Fruit fly (Drosophila melanogaster) whole organism, prepupa: ENCODE results near the gene CG5235.

Source experiments
- CG10631 ChIP-seq: fragments of 200-800 bp; sonication (Bioruptor generic); optimal IDR thresholded peaks from 2 replicates; lab custom pipeline; 2016; ENCODE audit warnings: missing biosample characterization, missing genetic modification characterization
- CG11294 ChIP-seq: fragments of 200-800 bp; sonication (Bioruptor generic); IDR thresholded peaks from 2 replicates; pipeline ENCODE4 v1.3.6; 2022; ENCODE audit warnings: missing biosample characterization, missing genetic modification characterization
- CG11762 ChIP-seq: fragments of 200-800 bp; sonication (Bioruptor generic); optimal IDR thresholded peaks from 3 replicates; lab custom pipeline; 2016; ENCODE audit warnings: missing biosample characterization, missing genetic modification characterization; ENCODE audit not compliant: insufficient read depth
- CG15336 ChIP-seq: fragments of 200-800 bp; sonication (Bioruptor generic); IDR thresholded peaks from 2 replicates; pipeline ENCODE4 v1.3.6; 2022; ENCODE audit warnings: missing biosample characterization, missing genetic modification characterization
- CG1621 ChIP-seq: fragments of 200-800 bp; sonication (Bioruptor generic); optimal IDR thresholded peaks from 3 replicates; lab custom pipeline; 2018; ENCODE audit warnings: missing biosample characterization, mild to moderate bottlenecking, missing genetic modification characterization
- CG16779 ChIP-seq: fragments of 200-800 bp; sonication (Bioruptor generic); optimal IDR thresholded peaks from 3 replicates; lab custom pipeline; 2017; ENCODE audit warnings: missing biosample characterization, mild to moderate bottlenecking, missing genetic modification characterization
- CG3032 ChIP-seq: fragments of 200-800 bp; optimal IDR thresholded peaks from 2 replicates; lab custom pipeline; 2019; ENCODE audit warnings: missing biosample characterization, mild to moderate bottlenecking, missing genetic modification characterization, moderate library complexity
- CG31627 ChIP-seq: fragments of 200-800 bp; sonication (Bioruptor generic); optimal IDR thresholded peaks from 3 replicates; lab custom pipeline; 2016; ENCODE audit warnings: missing biosample characterization, missing genetic modification characterization
- CG32006 ChIP-seq: fragments of 200-800 bp; sonication (Bioruptor generic); optimal IDR thresholded peaks from 3 replicates; lab custom pipeline; 2017; ENCODE audit warnings: missing biosample characterization, mild to moderate bottlenecking, missing genetic modification characterization
- CG3919 ChIP-seq: fragments of 200-800 bp; sonication (Bioruptor generic); optimal IDR thresholded peaks from 3 replicates; lab custom pipeline; 2016; ENCODE audit warnings: missing biosample characterization, missing genetic modification characterization
- CG4318 ChIP-seq: fragments of 200-800 bp; sonication (Bioruptor generic); optimal IDR thresholded peaks from 3 replicates; lab custom pipeline; 2017; ENCODE audit warnings: missing biosample characterization, mild to moderate bottlenecking, missing genetic modification characterization
- CG6163 ChIP-seq: fragments of 200-800 bp; sonication (Bioruptor generic); IDR thresholded peaks from 3 replicates; pipeline ENCODE4 v1.3.6; 2022; ENCODE audit warnings: missing biosample characterization, missing genetic modification characterization
- CG6276 ChIP-seq: fragments of 200-800 bp; sonication (Bioruptor generic); optimal IDR thresholded peaks from 2 replicates; lab custom pipeline; 2017; ENCODE audit warnings: missing biosample characterization, mild to moderate bottlenecking, missing genetic modification characterization
- CG6792 ChIP-seq: fragments of 200-800 bp; sonication (Bioruptor generic); optimal IDR thresholded peaks from 3 replicates; lab custom pipeline; 2016; ENCODE audit warnings: missing biosample characterization, missing genetic modification characterization
- CG6808 ChIP-seq: fragments of 200-800 bp; sonication (Bioruptor generic); optimal IDR thresholded peaks from 3 replicates; lab custom pipeline; 2017; ENCODE audit warnings: missing biosample characterization, missing genetic modification characterization, mild to moderate bottlenecking, moderate library complexity, missing genetic modification reagents
- CG6854 ChIP-seq: fragments of 200-800 bp; sonication (Bioruptor generic); optimal IDR thresholded peaks from 2 replicates; lab custom pipeline; 2017; ENCODE audit warnings: missing biosample characterization, mild to moderate bottlenecking, missing genetic modification characterization
- CG7368 ChIP-seq: fragments of 200-800 bp; sonication (Bioruptor generic); optimal IDR thresholded peaks from 3 replicates; lab custom pipeline; 2016; ENCODE audit warnings: missing biosample characterization, missing genetic modification characterization
- CG8632 ChIP-seq: fragments of 200-800 bp; sonication (Bioruptor generic); optimal IDR thresholded peaks from 3 replicates; lab custom pipeline; 2016; ENCODE audit warnings: missing biosample characterization, missing genetic modification characterization
- CG9139 ChIP-seq: fragments of 200-800 bp; sonication (Bioruptor generic); optimal IDR thresholded peaks from 3 replicates; lab custom pipeline; 2017; ENCODE audit warnings: missing biosample characterization, mild to moderate bottlenecking, missing genetic modification characterization
- Eip75B ChIP-seq: fragments of 200-800 bp; sonication (Bioruptor generic); optimal IDR thresholded peaks from 3 replicates; lab custom pipeline; 2016; ENCODE audit warnings: missing biosample characterization, missing genetic modification characterization
- Eip78C ChIP-seq: fragments of 200-800 bp; sonication (Bioruptor generic); peaks from one replicate; lab custom pipeline; 2016; ENCODE audit warnings: missing biosample characterization, missing genetic modification characterization
- Ets21C ChIP-seq: fragments of 200-800 bp; sonication (Bioruptor generic); optimal IDR thresholded peaks from 3 replicates; lab custom pipeline; 2016; ENCODE audit warnings: missing biosample characterization, missing genetic modification characterization
- Ets96B ChIP-seq: fragments of 200-800 bp; optimal IDR thresholded peaks from 2 replicates; lab custom pipeline; 2019; ENCODE audit warnings: missing biosample characterization, mild to moderate bottlenecking, missing genetic modification characterization, moderate library complexity
- Gug ChIP-seq: fragments of 200-800 bp; sonication (Bioruptor generic); IDR thresholded peaks from 2 replicates; pipeline ENCODE4 v1.3.6; 2022; ENCODE audit warnings: missing biosample characterization, missing genetic modification characterization
- Hr38 ChIP-seq: sonication (Bioruptor generic); optimal IDR thresholded peaks from 2 replicates; lab custom pipeline; 2016; ENCODE audit warnings: missing biosample characterization, missing genetic modification characterization
- Hr39 ChIP-seq: fragments of 200-800 bp; sonication (Bioruptor generic); optimal IDR thresholded peaks from 2 replicates; lab custom pipeline; 2016; ENCODE audit warnings: missing biosample characterization, missing genetic modification characterization
- Hr4 ChIP-seq: fragments of 200-800 bp; sonication (Bioruptor generic); optimal IDR thresholded peaks from 3 replicates; lab custom pipeline; 2016; ENCODE audit warnings: missing biosample characterization, missing genetic modification characterization
- Lpt ChIP-seq: fragments of 200-800 bp; sonication (Bioruptor generic); optimal IDR thresholded peaks from 3 replicates; lab custom pipeline; 2016; ENCODE audit warnings: missing biosample characterization, missing genetic modification characterization
- OdsH ChIP-seq: fragments of 200-800 bp; sonication (Bioruptor generic); optimal IDR thresholded peaks from 3 replicates; lab custom pipeline; 2016; ENCODE audit warnings: missing biosample characterization, missing genetic modification characterization
- Sox102F ChIP-seq: fragments of 200-800 bp; sonication (Bioruptor generic); optimal IDR thresholded peaks from 2 replicates; lab custom pipeline; 2016; ENCODE audit warnings: missing biosample characterization, mild to moderate bottlenecking, missing genetic modification characterization
- Sox14 ChIP-seq: fragments of 200-800 bp; sonication (Bioruptor generic); optimal IDR thresholded peaks from 3 replicates; lab custom pipeline; 2016; ENCODE audit warnings: missing biosample characterization, missing genetic modification characterization
- Sox15 ChIP-seq: fragments of 200-800 bp; sonication (Bioruptor generic); optimal IDR thresholded peaks from 3 replicates; lab custom pipeline; 2016; ENCODE audit warnings: missing biosample characterization, missing genetic modification characterization
- achi ChIP-seq: fragments of 200-800 bp; sonication (Bioruptor generic); optimal IDR thresholded peaks from 3 replicates; lab custom pipeline; 2016; ENCODE audit warnings: missing biosample characterization, missing genetic modification characterization
- dsx ChIP-seq: fragments of 200-800 bp; optimal IDR thresholded peaks from 3 replicates; lab custom pipeline; 2019; ENCODE audit warnings: missing biosample characterization, mild to moderate bottlenecking, missing genetic modification characterization, moderate library complexity; ENCODE audit not compliant: poor library complexity, severe bottlenecking
- eg ChIP-seq: fragments of 200-800 bp; sonication (Bioruptor generic); IDR thresholded peaks from 3 replicates; pipeline ENCODE4 v1.3.6; 2022; ENCODE audit warnings: missing biosample characterization, missing genetic modification characterization
- fd59A ChIP-seq: fragments of 200-800 bp; sonication (Bioruptor generic); optimal IDR thresholded peaks from 2 replicates; lab custom pipeline; 2017; ENCODE audit warnings: missing biosample characterization, mild to moderate bottlenecking, missing genetic modification characterization, missing genetic modification reagents
- fd85E ChIP-seq: fragments of 200-800 bp; sonication (Bioruptor generic); optimal IDR thresholded peaks from 3 replicates; lab custom pipeline; 2016; ENCODE audit warnings: missing biosample characterization, missing genetic modification characterization
- fkh ChIP-seq: fragments of 200-800 bp; sonication (Bioruptor generic); optimal IDR thresholded peaks from 3 replicates; lab custom pipeline; 2017; ENCODE audit warnings: missing biosample characterization, mild to moderate bottlenecking, missing genetic modification characterization, moderate library complexity
- lz ChIP-seq: fragments of 200-800 bp; sonication (Bioruptor generic); optimal IDR thresholded peaks from 3 replicates; lab custom pipeline; 2016; ENCODE audit warnings: missing biosample characterization, missing genetic modification characterization
- net ChIP-seq: fragments of 200-800 bp; sonication (Bioruptor generic); optimal IDR thresholded peaks from 3 replicates; lab custom pipeline; 2016; ENCODE audit warnings: missing biosample characterization, missing genetic modification characterization
- pdm3 ChIP-seq: fragments of 200-800 bp; sonication (Bioruptor generic); optimal IDR thresholded peaks from 3 replicates; lab custom pipeline; 2016; ENCODE audit warnings: missing biosample characterization, missing genetic modification characterization
- salr ChIP-seq, 2 experiments: fragments of 200-800 bp; sonication (Bioruptor generic); optimal IDR thresholded peaks; 3 replicates each; lab custom pipeline; 2016 to 2018; ENCODE audit warnings: missing biosample characterization in 2 of 2, missing genetic modification characterization in 2 of 2, mild to moderate bottlenecking in 1 of 2
- svp ChIP-seq: fragments of 200-800 bp; sonication (Bioruptor generic); peaks from one replicate; lab custom pipeline; 2016; ENCODE audit warnings: missing biosample characterization, missing genetic modification characterization
- topi ChIP-seq: fragments of 200-800 bp; sonication (Bioruptor generic); optimal IDR thresholded peaks from 3 replicates; lab custom pipeline; 2016; ENCODE audit warnings: missing biosample characterization, missing genetic modification characterization
- vri ChIP-seq: fragments of 200-800 bp; sonication (Bioruptor generic); optimal IDR thresholded peaks from 3 replicates; lab custom pipeline; 2016; ENCODE audit warnings: missing biosample characterization, mild to moderate bottlenecking, missing genetic modification characterization

CG5235 gene

dm6 chr3L:16048086-16048485, 42.1 kb downstream of the CG5235 start (continued):
- peak; percentile 50 to 77 for TF ChIP-seq salr (GFP tag; optimal IDR thresholded peaks at IDR 0.05; lab: Kevin White, UChicago)
- peak; percentile 67 for TF ChIP-seq CG3032 (tag; lab: Kevin White, UChicago)
- TF ChIP-seq Sox14 (GFP tag; lab: Kevin White, UChicago) = peak; percentile 80
- TF ChIP-seq Sox102F (GFP tag; lab: Kevin White, UChicago) = peak; percentile 81
- peak; percentile 45; the same call in 1 of the 2 replicates for TF ChIP-seq CG11294
- peak; percentile 61 for TF ChIP-seq Eip75B (GFP tag; lab: Kevin White, UChicago)
- peak; percentile 65 for TF ChIP-seq Ets96B (tag; lab: Kevin White, UChicago)
- TF ChIP-seq Sox15 = peak; percentile 48
- peak; percentile 71 for TF ChIP-seq net (GFP tag; lab: Kevin White, UChicago)
- TF ChIP-seq CG10631 (GFP tag; lab: Kevin White, UChicago) = peak; percentile 55
- peak; percentile 74 for TF ChIP-seq CG15336 (GFP tag; lab: Robert Waterston, UW)
- peak; percentile 50 for TF ChIP-seq CG6276 (GFP tag; lab: Kevin White, UChicago)
- TF ChIP-seq CG4318 (GFP tag; lab: Kevin White, UChicago) = no peak

dm6 chr3L:16047105-16047504, 43.1 kb downstream of the CG5235 start:
- TF ChIP-seq Hr38 (GFP tag; lab: Kevin White, UChicago) (no peak), Eip78C (GFP tag; lab: Kevin White, UChicago) (peak; percentile 20), CG6163 (GFP tag; lab: Robert Waterston, UW) (0 out of 3 replicates have a peak, but pooled peaks have one; percentile 8), CG9139 (peak; percentile 7)

- TF ChIP-seq Lpt (GFP tag; lab: Kevin White, UChicago) (no peak), Sox14 (GFP tag; lab: Kevin White, UChicago) (peak; percentile 13), fd85E (peak; percentile 35), fkh (peak; percentile 93), CG16779 (tag; lab: Kevin White, UChicago) (no peak), achi (GFP tag; lab: Kevin White, UChicago) (no peak), Hr4 (no peak), Gug (no peak), OdsH (GFP tag; lab: Kevin White, UChicago) (no peak), CG6792 (GFP tag; lab: Kevin White, UChicago) (no peak), CG31627 (GFP tag; lab: Kevin White, UChicago) (no peak), CG6808 (GFP tag; lab: Kevin White, UChicago) (no peak), CG3919 (GFP tag; lab: Kevin White, UChicago) (peak; percentile 34), salr (GFP tag; optimal IDR thresholded peaks at IDR 0.05; lab: Kevin White, UChicago) (no peak), pdm3 (no peak), CG3032 (tag; lab: Kevin White, UChicago) (no peak), dsx (GFP tag; lab: Kevin White, UChicago) (peak; percentile 73), svp (GFP tag; lab: Kevin White, UChicago) (peak; percentile 67), CG9139 (peak; percentile 70), CG11762 (no peak), CG11294 (no peak), lz (GFP tag; lab: Kevin White, UChicago) (no peak), Hr39 (GFP tag; lab: Kevin White, UChicago) (no peak), Ets21C (GFP tag; lab: Kevin White, UChicago) (no peak), Sox15 (no peak), Eip78C (GFP tag; lab: Kevin White, UChicago) (peak; percentile 57), net (GFP tag; lab: Kevin White, UChicago) (peak; percentile 24), fd59A (no peak), CG1621 (tag; lab: Kevin White, UChicago) (peak; percentile 30), CG8632 (no peak), topi (GFP tag; lab: Kevin White, UChicago) (peak; percentile 34), Hr38 (GFP tag; lab: Kevin White, UChicago) (no peak), eg (GFP tag; lab: Robert Waterston, UW) (peak; percentile 63; the same call in 1 of the 3 replicates), Sox102F (GFP tag; lab: Kevin White, UChicago) (peak; percentile 32), CG4318 (GFP tag; lab: Kevin White, UChicago) (no peak), CG7368 (no peak), vri (GFP tag; lab: Kevin White, UChicago) (peak; percentile 58), CG6276 (GFP tag; lab: Kevin White, UChicago) (no peak), CG32006 (GFP tag; lab: Kevin White, UChicago) (no peak), CG6854 (GFP tag; lab: Kevin White, UChicago) (peak; percentile 49)
These were observed 43.7 kb downstream of the CG5235 start for dm6 chr3L:16046387-16047066.
